Worm (Caenorhabditis elegans) whole organism, L2 larva: Measurements from ENCODE around the gene str-249.

Experiments used
- C34F6.9 ChIP-seq: fragments of 150-350 bp; optimal IDR thresholded peaks from 2 replicates; lab custom pipeline; 2014; ENCODE audit warnings: missing biosample characterization, missing genetic modification characterization
- F13H6.1 ChIP-seq: sonication (generic microtip); optimal IDR thresholded peaks from 2 replicates; lab custom pipeline; 2016; ENCODE audit warnings: missing genetic modification characterization, missing compliant biosample characterization
- R02D3.7 ChIP-seq: fragments of 150-350 bp; optimal IDR thresholded peaks from 2 replicates; lab custom pipeline; 2014; ENCODE audit warnings: missing biosample characterization, missing genetic modification characterization
- Y55F3AM.14 ChIP-seq: fragments of 200-800 bp; sonication (Bioruptor generic); optimal IDR thresholded peaks from 2 replicates; lab custom pipeline; 2018; ENCODE audit warnings: mild to moderate bottlenecking, missing genetic modification characterization, missing compliant biosample characterization
- ZK546.5 ChIP-seq: sonication (generic microtip); optimal IDR thresholded peaks from 2 replicates; lab custom pipeline; 2017; ENCODE audit warnings: missing biosample characterization, missing genetic modification characterization
- alr-1 ChIP-seq: fragments of 150-350 bp; optimal IDR thresholded peaks from 2 replicates; lab custom pipeline; 2014; ENCODE audit warnings: missing biosample characterization, missing genetic modification characterization
- aly-2 ChIP-seq: fragments of 150-350 bp; optimal IDR thresholded peaks from 2 replicates; lab custom pipeline; 2014; ENCODE audit warnings: missing biosample characterization, missing genetic modification characterization
- ama-1 ChIP-seq: fragments of 150-350 bp; optimal IDR thresholded peaks from 2 replicates; lab custom pipeline; 2018; ENCODE audit warnings: inconsistent platforms
- ceh-16 ChIP-seq: fragments of 150-350 bp; optimal IDR thresholded peaks from 2 replicates; lab custom pipeline; 2014; ENCODE audit warnings: missing biosample characterization, missing genetic modification characterization
- ceh-82 ChIP-seq: fragments of 150-350 bp; optimal IDR thresholded peaks from 2 replicates; lab custom pipeline; 2014; ENCODE audit warnings: missing biosample characterization, missing genetic modification characterization
- dmd-4 ChIP-seq: sonication (generic microtip); optimal IDR thresholded peaks from 2 replicates; lab custom pipeline; 2017; ENCODE audit warnings: missing biosample characterization, missing genetic modification characterization
- elt-1 ChIP-seq: fragments of 150-350 bp; optimal IDR thresholded peaks from 2 replicates; lab custom pipeline; 2014; ENCODE audit warnings: missing biosample characterization, missing genetic modification characterization
- elt-3 ChIP-seq: sonication (generic microtip); optimal IDR thresholded peaks from 2 replicates; lab custom pipeline; 2017; ENCODE audit warnings: missing biosample characterization, missing genetic modification characterization
- gmeb-1 ChIP-seq: fragments of 150-350 bp; optimal IDR thresholded peaks from 2 replicates; lab custom pipeline; 2014; ENCODE audit warnings: missing biosample characterization, missing genetic modification characterization
- lin-11 ChIP-seq: fragments of 150-350 bp; sonication (generic microtip); optimal IDR thresholded peaks from 2 replicates; lab custom pipeline; 2014; ENCODE audit warnings: missing biosample characterization, missing genetic modification characterization, inconsistent platforms, mixed read lengths
- lin-13 ChIP-seq: fragments of 150-350 bp; optimal IDR thresholded peaks from 2 replicates; lab custom pipeline; 2014; ENCODE audit warnings: missing biosample characterization, missing genetic modification reagents, missing genetic modification characterization
- lin-39 ChIP-seq: fragments of 150-350 bp; optimal IDR thresholded peaks from 2 replicates; lab custom pipeline; 2014; ENCODE audit warnings: missing biosample characterization, missing genetic modification reagents, missing genetic modification characterization
- lsy-2 ChIP-seq, 2 experiments: fragments of 150-350 bp in 1 of 2; sonication (generic microtip) in 1 of 2; optimal IDR thresholded peaks; 2 replicates each; lab custom pipeline; 2014 to 2017; ENCODE audit warnings: missing biosample characterization in 2 of 2, missing genetic modification characterization in 2 of 2
- mab-5 ChIP-seq: fragments of 150-350 bp; optimal IDR thresholded peaks from 2 replicates; lab custom pipeline; 2014; ENCODE audit warnings: missing biosample characterization, missing genetic modification characterization
- mbf-1 ChIP-seq: sonication (generic microtip); optimal IDR thresholded peaks from 2 replicates; lab custom pipeline; 2017; ENCODE audit warnings: missing biosample characterization, missing genetic modification characterization
- nhr-10 ChIP-seq: sonication (generic microtip); optimal IDR thresholded peaks from 2 replicates; lab custom pipeline; 2017; ENCODE audit warnings: missing biosample characterization, missing genetic modification characterization
- nhr-11 ChIP-seq: fragments of 150-350 bp; optimal IDR thresholded peaks from 2 replicates; lab custom pipeline; 2014; ENCODE audit warnings: missing biosample characterization, missing genetic modification characterization
- nhr-12 ChIP-seq: fragments of 150-350 bp; optimal IDR thresholded peaks from 2 replicates; lab custom pipeline; 2014; ENCODE audit warnings: missing biosample characterization, missing genetic modification characterization
- nhr-129 ChIP-seq: fragments of 150-350 bp; optimal IDR thresholded peaks from 2 replicates; lab custom pipeline; 2014; ENCODE audit warnings: missing biosample characterization, missing genetic modification characterization
- nhr-25 ChIP-seq: fragments of 150-350 bp; sonication (generic microtip); optimal IDR thresholded peaks from 3 replicates; lab custom pipeline; 2014; ENCODE audit warnings: missing biosample characterization, missing genetic modification characterization
- nhr-6 ChIP-seq: fragments of 150-350 bp; optimal IDR thresholded peaks from 2 replicates; lab custom pipeline; 2014; ENCODE audit warnings: missing biosample characterization, missing genetic modification characterization
- nhr-77 ChIP-seq: fragments of 150-350 bp; optimal IDR thresholded peaks from 2 replicates; lab custom pipeline; 2014; ENCODE audit warnings: missing biosample characterization, missing genetic modification characterization
- peb-1 ChIP-seq: fragments of 150-350 bp; optimal IDR thresholded peaks from 2 replicates; lab custom pipeline; 2014; ENCODE audit warnings: missing biosample characterization, missing genetic modification characterization
- sem-4 ChIP-seq: fragments of 150-350 bp; optimal IDR thresholded peaks from 2 replicates; lab custom pipeline; 2014; ENCODE audit warnings: missing biosample characterization, missing genetic modification reagents, missing genetic modification characterization
- sma-3 ChIP-seq: sonication (generic microtip); optimal IDR thresholded peaks from 2 replicates; lab custom pipeline; 2016; ENCODE audit warnings: missing genetic modification reagents, missing genetic modification characterization, missing compliant biosample characterization
- sma-9 ChIP-seq, 2 experiments: fragments of 150-350 bp in 1 of 2; sonication (generic microtip) in 1 of 2; optimal IDR thresholded peaks; 2 replicates each; lab custom pipeline; 2014 to 2016; ENCODE audit warnings: missing genetic modification characterization in 2 of 2, mild to moderate bottlenecking in 1 of 2, missing biosample characterization in 1 of 2, missing compliant biosample characterization in 1 of 2, missing genetic modification reagents in 1 of 2, moderate library complexity in 1 of 2
- snpc-4 ChIP-seq: fragments of 150-350 bp; optimal IDR thresholded peaks from 2 replicates; lab custom pipeline; 2014; ENCODE audit warnings: missing biosample characterization, missing genetic modification characterization
- unc-39 ChIP-seq: fragments of 150-350 bp; optimal IDR thresholded peaks from 2 replicates; lab custom pipeline; 2014; ENCODE audit warnings: missing biosample characterization, missing genetic modification characterization
- unc-62 ChIP-seq: fragments of 150-350 bp; optimal IDR thresholded peaks from 2 replicates; lab custom pipeline; 2014; ENCODE audit warnings: missing biosample characterization, missing genetic modification reagents, missing genetic modification characterization
- zag-1 ChIP-seq: fragments of 150-350 bp; optimal IDR thresholded peaks from 2 replicates; lab custom pipeline; 2014; ENCODE audit warnings: missing biosample characterization, missing genetic modification characterization
- ztf-11 ChIP-seq: sonication (generic microtip); optimal IDR thresholded peaks from 2 replicates; lab custom pipeline; 2017; ENCODE audit warnings: missing biosample characterization, missing genetic modification characterization
- ztf-4 ChIP-seq: fragments of 150-350 bp; optimal IDR thresholded peaks from 2 replicates; lab custom pipeline; 2014; ENCODE audit warnings: missing biosample characterization, missing genetic modification characterization

Gene str-249

ce11 chrIV:7165723-7166122, 20.9 kb downstream of the str-249 start, which contains the start of gene rpc-1:
Gene rpc-1, minus strand, starts transcription at chrIV:7165748.
- peak in 1 of 2 experiments; percentile 56 for TF ChIP-seq lsy-2 (tag; optimal IDR thresholded peaks at IDR 0.05; lab: Kevin White, UChicago)
- no peak for TF ChIP-seq elt-3 (tag; lab: Kevin White, UChicago)
- TF ChIP-seq elt-1 (tag; lab: Kevin White, UChicago), result no peak
- TF ChIP-seq C34F6.9, result peak; percentile 63
- peak; percentile 85 for TF ChIP-seq nhr-129 (tag; lab: Kevin White, UChicago)
- no peak for TF ChIP-seq lin-39 (tag; lab: Kevin White, UChicago)
- no peak for TF ChIP-seq nhr-25 (tag; lab: Kevin White, UChicago)
- TF ChIP-seq ama-1, result no peak
- TF ChIP-seq dmd-4 (tag; lab: Kevin White, UChicago), result no peak
- TF ChIP-seq snpc-4 (tag; lab: Kevin White, UChicago), result no peak
- no peak for TF ChIP-seq sma-3 (GFP tag; lab: Kevin White, UChicago)
- TF ChIP-seq ZK546.5 (tag; lab: Kevin White, UChicago), result no peak
- no peak for TF ChIP-seq nhr-12 (tag; lab: Kevin White, UChicago)
- peak; percentile 83 for TF ChIP-seq gmeb-1 (tag; lab: Kevin White, UChicago)
- TF ChIP-seq Y55F3AM.14 (GFP tag; lab: Kevin White, UChicago), result no peak
- no peak for TF ChIP-seq F13H6.1 (tag; lab: Kevin White, UChicago)
- TF ChIP-seq ztf-4, result no peak
- TF ChIP-seq unc-39, result no peak
- TF ChIP-seq ztf-11 (tag; lab: Kevin White, UChicago), result no peak
- TF ChIP-seq zag-1, result no peak
- TF ChIP-seq ceh-82 (tag; lab: Kevin White, UChicago), result no peak
- no peak for TF ChIP-seq sem-4 (tag; lab: Kevin White, UChicago)
- no peak for TF ChIP-seq peb-1 (tag; lab: Kevin White, UChicago)
- TF ChIP-seq nhr-11, result no peak
- TF ChIP-seq mbf-1 (tag; lab: Kevin White, UChicago), result no peak

- TF ChIP-seq sem-4 (tag; lab: Kevin White, UChicago) (no peak), nhr-12 (tag; lab: Kevin White, UChicago) (no peak), alr-1 (tag; lab: Kevin White, UChicago) (no peak), unc-62 (no peak), R02D3.7 (tag; lab: Kevin White, UChicago) (no peak), C34F6.9 (no peak), nhr-6 (tag; lab: Kevin White, UChicago) (no peak), ceh-82 (tag; lab: Kevin White, UChicago) (no peak), elt-1 (tag; lab: Kevin White, UChicago) (no peak)
These were observed 27.1 kb downstream of the str-249 start for ce11 chrIV:7159586-7159985.

ce11 chrIV:7158161-7158560, 28.5 kb downstream of the str-249 start:
- TF ChIP-seq mab-5 (tag; lab: Kevin White, UChicago) (no peak), sma-9 (GFP tag; optimal IDR thresholded peaks at IDR 0.05; lab: Kevin White, UChicago) (no peak), sma-9 (tag; optimal IDR thresholded peaks at IDR 0.05; lab: Kevin White, UChicago) (no peak), nhr-10 (tag; lab: Kevin White, UChicago) (no peak), nhr-12 (tag; lab: Kevin White, UChicago) (no peak), mbf-1 (tag; lab: Kevin White, UChicago) (no peak), aly-2 (tag; lab: Kevin White, UChicago) (no peak), lin-11 (tag; lab: Kevin White, UChicago) (no peak), nhr-129 (tag; lab: Kevin White, UChicago) (no peak), lin-13 (GFP tag; lab: Kevin White, UChicago) (no peak), nhr-77 (tag; lab: Kevin White, UChicago) (no peak), ceh-16 (tag; lab: Kevin White, UChicago) (no peak), elt-1 (tag; lab: Kevin White, UChicago) (no peak), lsy-2 (tag; optimal IDR thresholded peaks at IDR 0.05; lab: Kevin White, UChicago) (no peak), ZK546.5 (tag; lab: Kevin White, UChicago) (no peak), peb-1 (tag; lab: Kevin White, UChicago) (no peak), F13H6.1 (tag; lab: Kevin White, UChicago) (no peak), elt-3 (tag; lab: Kevin White, UChicago) (no peak)
- TF ChIP-seq, all 48 proteins: peak for 0

- peak; percentile 33 for TF ChIP-seq C34F6.9
- no peak for TF ChIP-seq nhr-11
- TF ChIP-seq, all 48 proteins: peak for 1
These were observed 30.3 kb downstream of the str-249 start, which contains the start of gene maph-9 for ce11 chrIV:7156356-7156755. Gene maph-9, plus strand, starts transcription at chrIV:7156628.
